Worm (Caenorhabditis elegans): Measurements from ENCODE around the gene ets-4.

- TF ChIP-seq ama-1 (optimal IDR thresholded peaks at IDR 0.05) (no peak), ceh-36 (tag; optimal IDR thresholded peaks at IDR 0.05) (no peak), tbx-11 (GFP tag; IDR thresholded peaks at IDR 0.05) (no peak), pes-1 (GFP tag; IDR thresholded peaks at IDR 0.05) (no peak), tbx-37 (GFP tag; conservative IDR thresholded peaks at IDR 0.05) (no peak), hmbx-1 (tag; optimal IDR thresholded peaks at IDR 0.05) (no peak), F13C5.2 (tag; optimal IDR thresholded peaks at IDR 0.05) (no peak), scrt-1 (GFP tag; IDR thresholded peaks at IDR 0.05) (no peak), aly-1 (tag; optimal IDR thresholded peaks at IDR 0.05) (no peak), tra-4 (tag; optimal IDR thresholded peaks at IDR 0.05) (no peak), ets-7 (tag; optimal IDR thresholded peaks at IDR 0.05) (no peak), sea-1 (GFP tag; conservative IDR thresholded peaks at IDR 0.05) (no peak), flt-1 (GFP tag; IDR thresholded peaks at IDR 0.05) (no peak)
Measured at ce11 chrX:6522634-6523070, 4.0 kb downstream of the ets-4 start.

All from whole organism, early embryonic.